Fruit fly (Drosophila melanogaster): ENCODE measurements around the gene sav.

- TF ChIP-seq CG9817 (tag; optimal IDR thresholded peaks at IDR 0.05) (no peak), CG3281 (GFP tag; optimal IDR thresholded peaks at IDR 0.05) (no peak), CG17385 (GFP tag; optimal IDR thresholded peaks at IDR 0.05) (no peak), Asciz (GFP tag; optimal IDR thresholded peaks at IDR 0.05) (no peak), crol (GFP tag; IDR thresholded peaks at IDR 0.05) (no peak), nerfin-1 (tag; optimal IDR thresholded peaks at IDR 0.05) (no peak), CG18476 (GFP tag; optimal IDR thresholded peaks at IDR 0.05) (no peak), Fer3 (tag; optimal IDR thresholded peaks at IDR 0.05) (no peak), CG7928 (GFP tag; optimal IDR thresholded peaks at IDR 0.05) (no peak), tup (GFP tag; optimal IDR thresholded peaks at IDR 0.05) (no peak), z (GFP tag; IDR thresholded peaks at IDR 0.05) (no peak), CG13624 (GFP tag; optimal IDR thresholded peaks at IDR 0.05) (no peak)
Measured at dm6 chr3R:23091586-23092228, 30.6 kb upstream of the sav start, which contains the start of the genes CG17110 and CG6726.
